Worm (Caenorhabditis elegans): Measurements from ENCODE around the gene C31H1.5.

The C31H1.5 gene

DNA sequence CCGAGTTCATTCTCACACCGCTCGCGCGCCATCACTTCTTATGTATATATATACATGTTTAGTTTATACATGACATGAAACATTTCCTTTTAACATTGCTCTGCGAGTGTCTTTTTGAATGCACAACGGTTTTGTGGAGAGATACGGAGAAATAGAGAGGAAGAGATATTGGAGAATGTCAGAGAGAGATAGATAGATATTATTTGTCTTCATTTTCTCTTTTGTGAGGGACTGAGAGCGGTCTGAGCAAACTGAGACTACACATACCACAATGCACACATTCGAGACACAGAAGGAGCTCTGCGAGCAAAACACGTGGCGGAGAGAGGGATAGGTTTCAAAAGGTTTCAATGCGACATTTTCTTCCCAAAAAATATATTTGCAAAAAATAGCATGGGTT lies 43.3 kb downstream of the C31H1.5 start:
- TF ChIP-seq K12H6.12 (tag; optimal IDR thresholded peaks at IDR 0.05) (no peak), F37B4.10 (GFP tag; IDR thresholded peaks at IDR 0.05) (no peak), lir-1 (GFP tag; conservative IDR thresholded peaks at IDR 0.05) (no peak), tlf-1 (GFP tag; optimal IDR thresholded peaks at IDR 0.05) (no peak), lin-26 (GFP tag; IDR thresholded peaks at IDR 0.05) (peak; percentile 46; the same call in 1 of the 2 replicates), hsf-1 (GFP tag; IDR thresholded peaks at IDR 0.05) (no peak), C06A6.2 (GFP tag; conservative IDR thresholded peaks at IDR 0.05) (no peak), B0261.1 (tag; optimal IDR thresholded peaks at IDR 0.05) (no peak)

DNA sequence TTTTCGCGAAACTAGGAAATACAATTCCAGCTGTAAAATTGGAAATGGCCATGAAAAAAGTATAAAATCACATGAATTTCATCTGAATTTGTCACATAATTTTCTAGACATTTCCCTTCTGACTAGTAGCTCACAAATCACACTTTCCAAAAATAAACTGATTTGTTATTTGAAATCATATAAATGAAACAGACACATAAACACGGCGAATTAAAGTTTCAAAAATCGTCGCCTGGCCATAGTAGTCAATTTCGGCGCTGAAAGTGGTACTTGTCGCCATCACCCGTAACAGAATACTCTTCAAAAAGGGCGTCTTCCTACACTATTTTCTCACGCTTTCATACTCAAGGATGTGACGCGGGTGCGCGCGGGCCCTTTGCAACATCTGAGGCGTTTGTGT lies 43.9 kb downstream of the C31H1.5 start:
- 0 out of 2 replicates have a peak, but pooled peaks have one; percentile 17 for TF ChIP-seq ekl-4 (GFP tag; IDR thresholded peaks at IDR 0.05)
- TF ChIP-seq hlh-12 (tag; optimal IDR thresholded peaks at IDR 0.05): no peak
- TF ChIP-seq fkh-3 (tag; optimal IDR thresholded peaks at IDR 0.05): no peak
- no peak for TF ChIP-seq dpff-1 (tag; optimal IDR thresholded peaks at IDR 0.05)
- no peak for TF ChIP-seq let-607 (tag; optimal IDR thresholded peaks at IDR 0.05)
- TF ChIP-seq ceh-27 (GFP tag; optimal IDR thresholded peaks at IDR 0.05): peak; percentile 50
- TF ChIP-seq F57A8.1 (GFP tag; optimal IDR thresholded peaks at IDR 0.05): no peak

DNA sequence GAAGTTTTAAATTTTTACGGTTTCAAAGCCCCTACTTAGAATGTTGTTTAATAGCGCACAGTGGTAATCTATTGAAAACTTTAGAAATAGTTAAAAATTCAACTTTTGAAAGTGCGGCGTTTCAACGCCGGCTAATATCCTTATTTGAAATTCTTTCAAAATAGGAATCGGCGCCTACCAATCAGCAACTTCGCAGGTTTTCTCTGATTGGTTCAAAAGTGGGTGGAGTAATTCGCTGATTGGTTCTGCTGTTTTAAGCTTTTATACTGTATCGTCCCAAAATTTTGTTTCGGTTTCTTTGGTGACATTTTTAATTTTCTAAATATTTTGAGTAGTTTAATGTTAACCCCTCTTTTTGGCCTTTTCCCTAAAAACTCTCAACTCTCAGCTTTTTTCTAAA lies 44.6 kb downstream of the C31H1.5 start:
- TF ChIP-seq pha-4 (tag; optimal IDR thresholded peaks at IDR 0.05) (no peak), nhr-80 (tag; optimal IDR thresholded peaks at IDR 0.05) (no peak), sea-2 (GFP tag; IDR thresholded peaks at IDR 0.05) (no peak), dpff-1 (tag; optimal IDR thresholded peaks at IDR 0.05) (no peak), lin-35 (GFP tag; optimal IDR thresholded peaks at IDR 0.05) (no peak), nfyb-1 (GFP tag; IDR thresholded peaks at IDR 0.05) (peak; percentile 70; the same call in 1 of the 2 replicates)

DNA sequence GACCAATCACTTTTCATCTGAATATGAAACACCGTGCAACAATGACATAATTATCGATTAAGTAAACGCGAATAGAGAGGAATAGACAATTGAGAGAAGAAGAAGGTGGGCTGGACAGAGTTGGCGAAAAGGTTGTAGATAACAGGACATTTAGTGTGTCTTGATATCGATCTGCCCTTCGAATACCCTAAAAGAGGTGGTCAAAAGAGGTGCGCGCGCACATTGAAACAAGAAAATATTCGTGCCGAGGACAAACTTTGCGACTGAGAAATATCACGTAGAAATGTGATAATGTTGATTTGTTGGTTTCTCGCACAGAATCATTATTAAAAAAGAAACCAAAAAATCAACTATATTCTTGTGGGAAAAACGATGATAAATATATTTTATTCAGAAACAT lies 46.7 kb downstream of the C31H1.5 start:
- TF ChIP-seq rpc-1 (optimal IDR thresholded peaks at IDR 0.05) (no peak), rpc-1 (tag; optimal IDR thresholded peaks at IDR 0.05) (no peak), nhr-80 (tag; optimal IDR thresholded peaks at IDR 0.05) (peak; percentile 24), nhr-120 (GFP tag; IDR thresholded peaks at IDR 0.05) (no peak), Y53G8AR.9 (GFP tag; conservative IDR thresholded peaks at IDR 0.05) (0 out of 2 replicates have a peak, but pooled peaks have one; percentile 20), hmg-1.2 (GFP tag; IDR thresholded peaks at IDR 0.05) (peak; percentile 31; the same call in 1 of the 2 replicates), F37B4.10 (GFP tag; IDR thresholded peaks at IDR 0.05) (0 out of 2 replicates have a peak, but pooled peaks have one; percentile 28)

Measured in whole organism, young adult.